Worm (Caenorhabditis elegans): ENCODE results near the gene ctr-9.

ctr-9 gene

DNA sequence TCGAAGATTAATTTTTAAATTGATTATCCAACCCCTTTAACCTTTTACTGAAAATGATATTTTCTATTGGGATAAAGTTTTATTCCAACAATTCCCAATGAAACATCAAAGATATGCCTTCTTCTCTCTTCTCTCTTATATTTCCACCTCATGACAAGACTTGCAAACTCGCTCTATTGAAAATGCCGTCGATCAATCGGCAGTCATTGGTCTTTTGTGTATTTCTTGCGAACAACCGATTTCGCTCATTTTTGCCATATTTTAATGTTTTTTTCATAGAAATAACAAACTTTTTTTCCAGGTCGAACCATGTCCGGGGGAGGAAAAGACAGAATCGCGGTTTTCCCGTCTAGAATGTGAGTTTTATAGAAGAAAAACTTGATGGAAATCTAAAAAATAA lies 16.6 kb downstream of the ctr-9 start, which contains the start of gene vha-14:
Gene vha-14, plus strand, starts transcription at position 302 of the 400 bp plus-strand sequence.
- TF ChIP-seq mml-1 (tag; optimal IDR thresholded peaks at IDR 0.05) (no peak), nhr-43 (tag; optimal IDR thresholded peaks at IDR 0.05; ENCODE audit: poor library complexity, severe bottlenecking) (no peak), ama-1 (optimal IDR thresholded peaks at IDR 0.05) (peak; percentile 3), ceh-9 (tag; optimal IDR thresholded peaks at IDR 0.05) (no peak), sea-2 (GFP tag; optimal IDR thresholded peaks at IDR 0.05) (no peak), nhr-23 (tag; optimal IDR thresholded peaks at IDR 0.05) (peak; percentile 8), fos-1 (tag; optimal IDR thresholded peaks at IDR 0.05) (no peak), lin-39 (tag; optimal IDR thresholded peaks at IDR 0.05) (peak; percentile 55), hmg-11 (tag; optimal IDR thresholded peaks at IDR 0.05) (peak; percentile 40), egl-5 (tag; optimal IDR thresholded peaks at IDR 0.05) (no peak), nhr-11 (tag; optimal IDR thresholded peaks at IDR 0.05) (no peak), ZK546.5 (tag; optimal IDR thresholded peaks at IDR 0.05) (no peak), lin-15B (tag; optimal IDR thresholded peaks at IDR 0.05) (peak; percentile 78), zag-1 (tag; optimal IDR thresholded peaks at IDR 0.05) (no peak), pha-4 (tag; optimal IDR thresholded peaks at IDR 0.05) (peak; percentile 70), ceh-28 (tag; optimal IDR thresholded peaks at IDR 0.05) (peak; percentile 6), snpc-4 (tag; optimal IDR thresholded peaks at IDR 0.05) (peak; percentile 8), nhr-25 (tag; optimal IDR thresholded peaks at IDR 0.05) (peak; percentile 56), elt-2 (tag; optimal IDR thresholded peaks at IDR 0.05) (peak; percentile 28), pqm-1 (tag; optimal IDR thresholded peaks at IDR 0.05) (peak; percentile 31), nfya-1 (tag; optimal IDR thresholded peaks at IDR 0.05; ENCODE audit: insufficient read depth) (peak; percentile 73), ztf-11 (tag; optimal IDR thresholded peaks at IDR 0.05) (no peak)

DNA sequence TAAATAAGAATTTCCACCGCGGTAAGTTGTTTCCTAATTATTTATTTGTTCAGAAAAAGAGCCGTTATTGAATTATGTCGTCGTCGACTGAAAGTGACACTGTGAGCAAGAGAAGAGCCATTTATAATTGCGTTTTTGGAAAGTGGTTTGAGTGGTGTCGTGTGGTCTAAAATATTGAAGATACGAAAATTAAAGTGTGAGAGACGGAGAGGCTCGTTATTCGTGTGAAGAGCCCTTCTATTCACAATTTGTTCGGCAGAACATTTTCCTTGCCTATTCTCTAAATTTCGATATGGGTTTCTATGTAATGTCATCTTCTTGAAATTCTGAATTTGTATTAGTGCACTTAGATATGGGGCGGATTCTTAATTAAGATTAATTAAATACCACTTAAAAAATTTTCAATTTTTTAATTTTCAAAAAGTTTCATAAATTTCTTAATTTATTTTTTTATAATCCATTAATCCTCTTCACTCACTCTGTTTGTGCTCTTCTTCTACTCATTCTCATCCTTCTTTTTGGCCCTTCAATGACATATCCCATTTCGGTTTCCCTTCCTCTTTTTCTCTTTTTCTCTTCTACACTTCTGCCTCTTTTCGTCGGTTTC lies 18.7 kb downstream of the ctr-9 start:
- TF ChIP-seq nhr-12 (tag; optimal IDR thresholded peaks at IDR 0.05) (no peak), zag-1 (tag; optimal IDR thresholded peaks at IDR 0.05) (no peak), lsy-12 (tag; optimal IDR thresholded peaks at IDR 0.05) (peak; percentile 49), unc-62 (GFP tag; optimal IDR thresholded peaks at IDR 0.05) (no peak), nhr-43 (tag; optimal IDR thresholded peaks at IDR 0.05; ENCODE audit: poor library complexity, severe bottlenecking) (peak; percentile 50), elt-3 (tag; optimal IDR thresholded peaks at IDR 0.05) (no peak), nhr-67 (tag; optimal IDR thresholded peaks at IDR 0.05) (no peak), pha-4 (tag; optimal IDR thresholded peaks at IDR 0.05) (peak; percentile 3), nhr-23 (tag; optimal IDR thresholded peaks at IDR 0.05) (peak; percentile 3), egl-5 (tag; optimal IDR thresholded peaks at IDR 0.05) (no peak), nhr-11 (tag; optimal IDR thresholded peaks at IDR 0.05) (no peak), ZK546.5 (tag; optimal IDR thresholded peaks at IDR 0.05) (no peak), elt-2 (tag; optimal IDR thresholded peaks at IDR 0.05) (peak; percentile 29), nfya-1 (tag; optimal IDR thresholded peaks at IDR 0.05; ENCODE audit: insufficient read depth) (peak; percentile 31), egl-27 (tag; optimal IDR thresholded peaks at IDR 0.05) (no peak), R02D3.7 (tag; optimal IDR thresholded peaks at IDR 0.05) (no peak), tbx-2 (tag; optimal IDR thresholded peaks at IDR 0.05) (peak; percentile 28), eor-1 (tag; optimal IDR thresholded peaks at IDR 0.05) (no peak), ama-1 (optimal IDR thresholded peaks at IDR 0.05) (peak; percentile 78), nhr-25 (tag; optimal IDR thresholded peaks at IDR 0.05) (no peak), nhr-77 (tag; optimal IDR thresholded peaks at IDR 0.05) (peak; percentile 59), ztf-4 (tag; optimal IDR thresholded peaks at IDR 0.05) (peak; percentile 47)

DNA sequence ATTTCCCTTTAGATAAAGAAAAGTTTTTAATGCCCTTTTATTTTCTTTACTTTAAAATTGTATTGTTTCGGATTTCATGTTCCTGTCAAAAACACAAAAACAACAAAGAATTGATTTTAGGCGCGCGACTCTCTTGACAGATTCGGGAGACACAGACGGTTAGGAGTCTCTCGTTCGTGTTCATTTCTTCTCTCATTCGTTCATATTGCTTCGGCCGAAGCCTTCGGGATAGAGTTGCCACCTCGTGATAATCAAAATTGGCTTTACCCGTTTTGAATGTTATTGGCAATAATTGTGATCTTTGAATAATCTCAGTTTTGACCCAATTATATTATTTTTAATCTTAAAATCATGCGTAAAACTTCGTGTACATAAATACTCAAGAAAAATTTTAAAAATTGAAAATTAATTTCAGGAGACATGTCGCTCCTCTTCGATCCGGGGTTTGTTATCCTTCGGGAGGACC lies 19.9 kb downstream of the ctr-9 start, which contains the start of gene F55H2.5:
Gene F55H2.5, plus strand, starts transcription at position 416 of the 466 bp plus-strand sequence.
- TF ChIP-seq pha-4 (tag; optimal IDR thresholded peaks at IDR 0.05) (peak; percentile 5), hmg-11 (tag; optimal IDR thresholded peaks at IDR 0.05) (peak; percentile 31), nfya-1 (tag; optimal IDR thresholded peaks at IDR 0.05; ENCODE audit: insufficient read depth) (peak; percentile 18), lin-15B (tag; optimal IDR thresholded peaks at IDR 0.05) (peak; percentile 2), nhr-237 (tag; optimal IDR thresholded peaks at IDR 0.05) (no peak), ama-1 (optimal IDR thresholded peaks at IDR 0.05) (peak; percentile 43), R02D3.7 (tag; optimal IDR thresholded peaks at IDR 0.05) (no peak)

DNA sequence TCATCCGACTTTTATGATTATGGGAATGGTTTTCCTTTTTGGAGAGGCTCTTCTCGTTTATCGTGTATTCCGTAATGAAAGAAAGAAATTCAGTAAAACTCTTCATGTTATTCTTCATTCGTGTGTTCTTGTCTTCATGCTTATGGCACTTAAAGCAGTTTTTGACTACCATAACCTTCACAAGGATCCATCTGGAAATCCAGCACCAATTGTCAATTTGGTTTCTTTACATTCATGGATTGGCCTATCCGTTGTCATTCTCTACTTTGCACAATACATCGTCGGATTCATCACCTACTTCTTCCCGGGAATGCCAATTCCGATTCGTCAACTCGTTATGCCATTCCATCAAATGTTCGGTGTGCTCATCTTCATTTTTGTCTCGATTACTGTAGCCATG lies 20.5 kb downstream of the ctr-9 start:
- no peak for TF ChIP-seq nhr-28 (tag; optimal IDR thresholded peaks at IDR 0.05)
- no peak for TF ChIP-seq hmg-11 (tag; optimal IDR thresholded peaks at IDR 0.05)
- no peak for TF ChIP-seq nhr-67 (tag; optimal IDR thresholded peaks at IDR 0.05)
- no peak for TF ChIP-seq ztf-4 (tag; optimal IDR thresholded peaks at IDR 0.05)
- no peak for TF ChIP-seq fkh-10 (GFP tag; optimal IDR thresholded peaks at IDR 0.05)
- TF ChIP-seq elt-3 (tag; optimal IDR thresholded peaks at IDR 0.05) = no peak
- no peak for TF ChIP-seq egl-27 (tag; optimal IDR thresholded peaks at IDR 0.05)
- TF ChIP-seq skn-1 (tag; optimal IDR thresholded peaks at IDR 0.05) = no peak
- no peak for TF ChIP-seq pqm-1 (tag; optimal IDR thresholded peaks at IDR 0.05)

Data from whole organism, L3 larva.